Worm (Caenorhabditis elegans): ENCODE results near the gene abl-1.

ce11 chrX:10630059-10630791 is 6.2 kb upstream of the abl-1 start:
- TF ChIP-seq nhr-20 (tag; optimal IDR thresholded peaks at IDR 0.05) (peak; percentile 70), snu-23 (GFP tag; optimal IDR thresholded peaks at IDR 0.05) (peak; percentile 21), nhr-77 (tag; optimal IDR thresholded peaks at IDR 0.05) (no peak), mdl-1 (tag; optimal IDR thresholded peaks at IDR 0.05) (peak in 1 of 2 experiments; percentile 8), lin-39 (tag; optimal IDR thresholded peaks at IDR 0.05) (no peak), unc-86 (tag; optimal IDR thresholded peaks at IDR 0.05) (no peak), ceh-88 (GFP tag; IDR thresholded peaks at IDR 0.05) (no peak), nhr-28 (tag; optimal IDR thresholded peaks at IDR 0.05) (no peak), zag-1 (tag; optimal IDR thresholded peaks at IDR 0.05) (no peak), unc-62 (GFP tag; optimal IDR thresholded peaks at IDR 0.05) (no peak), pag-3 (tag; optimal IDR thresholded peaks at IDR 0.05; ENCODE audit: borderline replicate concordance, insufficient read depth) (no peak), nhr-237 (tag; optimal IDR thresholded peaks at IDR 0.05) (no peak), fos-1 (tag; optimal IDR thresholded peaks at IDR 0.05) (no peak), sox-4 (tag; optimal IDR thresholded peaks at IDR 0.05) (no peak)
